Fruit fly (Drosophila melanogaster): Measurements from ENCODE around the gene grnd.

grnd gene

DNA sequence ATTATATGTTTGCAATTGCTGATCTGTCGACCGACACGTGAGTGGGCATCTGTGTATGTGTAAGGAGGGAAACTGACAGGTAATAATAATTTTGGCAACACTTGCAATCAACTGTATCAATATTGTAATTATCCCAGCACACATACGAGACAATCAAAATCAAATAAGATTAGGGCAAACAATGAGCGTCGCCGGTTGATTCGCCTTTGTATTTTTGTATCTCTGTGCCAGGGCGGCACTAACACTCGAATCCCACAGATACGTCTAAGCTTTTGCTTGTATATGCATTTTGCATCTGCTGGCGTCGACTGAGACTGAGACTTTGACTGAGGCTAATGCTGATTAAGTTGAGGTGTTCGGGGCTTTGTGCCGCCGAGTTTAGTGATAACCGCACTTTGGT, 24.0 kb downstream of the grnd start, which contains the start of gene Ugt301D1:
Gene Ugt301D1, plus strand, starts transcription at position 380 of the 400 bp plus-strand sequence.
- TF ChIP-seq usp (GFP tag; optimal IDR thresholded peaks at IDR 0.05): no peak
- no peak for TF ChIP-seq EcR (GFP tag; optimal IDR thresholded peaks at IDR 0.05)
- TF ChIP-seq psq (optimal IDR thresholded peaks at IDR 0.05): no peak
- no peak for TF ChIP-seq CG8478 (optimal IDR thresholded peaks at IDR 0.05)
- no peak for TF ChIP-seq pan (optimal IDR thresholded peaks at IDR 0.05)
- TF ChIP-seq Dll (optimal IDR thresholded peaks at IDR 0.05): no peak

DNA sequence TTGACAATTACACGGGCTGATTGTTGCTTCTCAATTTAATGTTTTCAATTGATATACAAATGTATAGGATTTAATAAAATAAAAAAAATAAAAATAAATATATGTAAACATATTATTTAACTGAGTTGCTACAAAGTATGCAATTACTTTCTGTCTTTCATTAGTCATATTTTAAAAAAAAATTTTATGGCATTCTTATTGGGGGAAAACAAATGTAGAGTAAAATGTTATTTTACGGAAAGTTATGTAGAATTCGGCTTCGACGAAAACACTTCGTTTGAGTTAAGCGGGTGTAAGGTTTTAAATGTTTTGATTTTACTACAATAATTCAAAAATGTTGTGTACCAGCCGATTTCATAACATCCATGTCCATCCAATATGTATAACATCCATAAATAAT, 28.2 kb downstream of the grnd start:
- TF ChIP-seq psq (optimal IDR thresholded peaks at IDR 0.05): no peak
- TF ChIP-seq CG8478 (optimal IDR thresholded peaks at IDR 0.05): no peak
- TF ChIP-seq EcR (GFP tag; optimal IDR thresholded peaks at IDR 0.05): no peak
- TF ChIP-seq usp (GFP tag; optimal IDR thresholded peaks at IDR 0.05): no peak

DNA sequence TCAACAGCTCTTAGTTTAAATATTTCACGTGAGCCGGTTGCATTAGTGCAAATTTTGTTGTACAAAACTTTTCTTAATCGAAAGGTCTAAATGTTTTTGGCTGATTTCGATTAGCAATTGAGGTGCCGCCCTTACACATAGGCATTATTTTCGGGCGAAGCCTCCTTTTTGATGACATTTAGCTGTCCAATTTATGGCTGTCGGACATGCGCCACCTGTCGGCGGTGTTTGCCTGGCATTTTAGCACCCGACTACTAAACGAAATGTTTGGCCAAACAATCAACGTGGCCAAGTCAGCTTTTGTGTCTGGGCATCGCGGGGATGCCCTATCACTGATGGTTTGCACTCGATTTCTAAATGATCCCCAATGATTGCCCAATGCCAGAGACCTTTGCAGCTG, 31.1 kb downstream of the grnd start:
- no peak for TF ChIP-seq psq (optimal IDR thresholded peaks at IDR 0.05)
- TF ChIP-seq CG8478 (optimal IDR thresholded peaks at IDR 0.05): no peak
- no peak for TF ChIP-seq Dll (optimal IDR thresholded peaks at IDR 0.05)
- no peak for TF ChIP-seq usp (GFP tag; optimal IDR thresholded peaks at IDR 0.05)

DNA sequence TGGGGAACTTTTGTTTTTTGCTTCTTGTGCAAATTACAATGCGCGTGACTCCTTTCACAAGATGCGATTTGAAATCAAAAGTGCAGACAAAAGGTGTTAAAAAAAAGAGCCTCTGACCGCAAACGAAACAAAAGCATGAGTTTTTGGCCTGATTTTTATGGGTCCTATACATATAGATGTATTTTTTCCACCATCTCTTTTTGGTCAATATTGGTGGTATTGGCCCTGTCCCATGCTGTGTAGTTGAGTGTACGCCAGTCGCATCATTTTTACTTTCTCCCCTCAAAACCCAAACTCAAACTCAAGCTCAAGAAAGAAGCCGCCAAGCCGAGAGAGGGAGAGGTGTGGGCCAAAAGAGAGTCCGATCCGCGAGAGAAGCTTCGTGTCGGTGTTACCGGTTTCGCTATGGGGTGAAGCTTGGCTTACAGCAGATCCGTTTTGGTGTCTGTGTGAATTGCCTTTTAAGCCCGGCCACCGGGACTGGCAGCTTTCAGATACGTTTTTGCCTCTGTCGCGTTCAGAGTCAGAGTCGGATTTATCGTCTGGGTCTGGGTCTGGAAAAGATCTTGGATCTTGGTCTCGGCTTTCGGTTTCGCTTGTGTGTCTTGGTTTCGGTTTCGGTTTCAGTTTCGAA, 31.9 kb downstream of the grnd start, which contains the start of gene CG10211:
Gene CG10211, plus strand, starts transcription at position 486 of the 634 bp plus-strand sequence.
- TF ChIP-seq Dll (optimal IDR thresholded peaks at IDR 0.05) (no peak), psq (optimal IDR thresholded peaks at IDR 0.05) (no peak), usp (GFP tag; optimal IDR thresholded peaks at IDR 0.05) (no peak), pan (optimal IDR thresholded peaks at IDR 0.05) (no peak), CG8478 (optimal IDR thresholded peaks at IDR 0.05) (no peak), EcR (GFP tag; optimal IDR thresholded peaks at IDR 0.05) (no peak)

DNA sequence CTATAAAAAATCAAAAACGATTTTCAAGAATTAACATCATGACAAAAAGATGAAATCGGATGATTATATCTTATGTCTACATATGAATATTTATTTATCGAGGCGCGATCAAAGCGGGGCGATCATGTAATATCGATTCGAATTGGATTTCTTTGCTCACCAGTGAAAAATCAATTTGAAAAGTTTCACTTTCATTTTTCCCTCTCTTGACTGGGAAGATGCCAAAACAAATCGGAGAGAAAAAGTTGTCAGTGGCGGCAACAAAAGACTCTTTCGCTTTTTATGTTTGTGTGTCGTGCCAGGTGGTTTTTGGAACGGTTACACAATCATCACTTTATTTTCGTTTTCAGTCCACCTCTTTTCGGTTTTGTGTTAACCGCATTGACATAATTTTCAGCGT, 33.6 kb downstream of the grnd start:
- TF ChIP-seq usp (GFP tag; optimal IDR thresholded peaks at IDR 0.05) (no peak), psq (optimal IDR thresholded peaks at IDR 0.05) (no peak), Dll (optimal IDR thresholded peaks at IDR 0.05) (no peak), CG8478 (optimal IDR thresholded peaks at IDR 0.05) (no peak), pan (optimal IDR thresholded peaks at IDR 0.05) (no peak), EcR (GFP tag; optimal IDR thresholded peaks at IDR 0.05) (no peak)

DNA sequence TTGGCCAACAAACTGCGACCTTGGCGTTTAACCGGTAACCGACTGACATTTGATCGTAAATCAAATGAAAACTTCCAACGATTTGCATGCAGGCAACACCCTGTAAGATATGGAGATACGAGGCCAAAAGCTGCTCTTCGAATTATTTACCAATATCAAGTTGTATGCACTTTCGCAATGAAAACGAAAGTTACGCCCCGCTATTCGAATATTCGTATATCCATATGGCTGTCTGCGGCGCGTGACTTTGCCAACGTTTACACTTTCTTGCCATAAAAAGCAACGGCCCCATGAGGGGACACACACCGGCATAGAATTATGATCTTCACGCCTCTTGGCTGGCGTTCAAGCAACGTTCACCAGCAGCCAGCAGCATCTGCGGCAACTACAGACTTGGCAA, 37.0 kb downstream of the grnd start:
- TF ChIP-seq Dll (optimal IDR thresholded peaks at IDR 0.05) (no peak), CG8478 (optimal IDR thresholded peaks at IDR 0.05) (no peak), psq (optimal IDR thresholded peaks at IDR 0.05) (no peak), pan (optimal IDR thresholded peaks at IDR 0.05) (no peak), EcR (GFP tag; optimal IDR thresholded peaks at IDR 0.05) (no peak), usp (GFP tag; optimal IDR thresholded peaks at IDR 0.05) (no peak)

DNA sequence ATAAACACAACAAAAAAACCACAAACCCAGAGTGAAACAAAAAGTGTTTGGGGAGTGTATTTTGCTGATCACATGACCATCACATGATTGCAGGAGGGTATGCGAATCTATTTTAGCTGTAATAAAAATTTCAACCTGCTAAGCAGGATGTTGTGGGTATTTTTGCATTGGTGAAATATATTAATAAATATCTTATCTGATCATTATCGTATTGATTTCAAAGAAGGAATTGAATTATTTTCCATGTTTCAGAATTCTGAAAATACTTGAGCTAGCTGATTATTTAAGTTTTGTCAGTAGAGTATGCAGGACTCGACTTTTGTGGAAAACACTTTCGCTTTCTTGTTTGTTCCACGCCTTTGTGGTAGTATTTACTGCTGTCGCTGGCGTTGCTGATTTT, 37.8 kb downstream of the grnd start:
- no peak for TF ChIP-seq EcR (GFP tag; optimal IDR thresholded peaks at IDR 0.05)

DNA sequence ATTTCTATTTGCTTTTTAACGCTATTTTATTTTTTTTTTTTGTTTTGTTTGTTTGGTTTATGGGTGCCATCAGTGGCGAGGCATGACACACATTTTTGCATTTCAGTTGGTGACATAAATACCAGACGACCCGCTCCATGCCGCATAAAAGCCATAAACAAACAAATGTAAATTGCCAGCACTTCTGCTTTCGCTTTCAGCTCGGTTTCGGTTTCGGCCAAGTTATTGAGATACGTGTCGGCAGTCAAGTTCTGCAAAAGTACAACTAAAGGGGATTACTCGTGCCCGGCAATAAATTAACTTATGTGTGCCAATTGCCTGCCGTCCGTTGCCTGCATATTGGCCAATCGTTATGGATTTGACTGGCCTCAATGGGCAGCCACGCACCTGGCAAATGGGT, 39.7 kb downstream of the grnd start:
- no peak for TF ChIP-seq EcR (GFP tag; optimal IDR thresholded peaks at IDR 0.05)
- TF ChIP-seq Dll (optimal IDR thresholded peaks at IDR 0.05): no peak
- TF ChIP-seq pan (optimal IDR thresholded peaks at IDR 0.05): no peak
- no peak for TF ChIP-seq psq (optimal IDR thresholded peaks at IDR 0.05)
- no peak for TF ChIP-seq usp (GFP tag; optimal IDR thresholded peaks at IDR 0.05)
- no peak for TF ChIP-seq CG8478 (optimal IDR thresholded peaks at IDR 0.05)

DNA sequence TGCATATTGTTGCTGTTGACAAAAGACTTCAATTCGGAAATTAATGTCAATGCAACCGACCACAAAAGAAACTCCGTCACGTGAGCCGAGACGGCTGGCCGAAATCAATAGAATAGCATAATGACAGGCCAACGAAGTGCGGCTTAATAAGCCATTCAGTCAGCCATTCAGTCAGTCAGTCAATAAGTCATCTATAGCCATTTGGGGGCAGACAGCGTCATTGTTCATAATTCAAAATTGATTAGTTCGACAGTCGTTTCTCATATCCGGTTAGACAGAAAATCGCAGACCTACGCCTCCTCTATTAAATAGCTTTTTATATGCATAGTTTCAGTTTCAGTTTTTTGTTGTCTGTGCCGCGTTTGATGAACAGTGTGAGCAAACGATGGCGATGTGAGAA, 40.8 kb downstream of the grnd start:
- TF ChIP-seq usp (GFP tag; optimal IDR thresholded peaks at IDR 0.05) (no peak), pan (optimal IDR thresholded peaks at IDR 0.05) (no peak), CG8478 (optimal IDR thresholded peaks at IDR 0.05) (no peak)

All from whole organism.